Fruit fly (Drosophila melanogaster): ENCODE results near the gene ifc.

Gene ifc

dm6 chr2L:5986094-5986493, at the start of gene ifc (continued):
- TF ChIP-seq bab2 (GFP tag; optimal IDR thresholded peaks at IDR 0.05) (peak; percentile 49), cwo (GFP tag; optimal IDR thresholded peaks at IDR 0.05) (no peak), CG9727 (GFP tag; optimal IDR thresholded peaks at IDR 0.05) (peak; percentile 54), wdn (GFP tag; IDR thresholded peaks at IDR 0.05) (no peak), CG8359 (GFP tag; optimal IDR thresholded peaks at IDR 0.05; ENCODE audit: borderline replicate concordance) (no peak), esg (GFP tag; conservative IDR thresholded peaks at IDR 0.05) (no peak), Fer1 (GFP tag; optimal IDR thresholded peaks at IDR 0.05) (peak; percentile 32), sim (GFP tag; IDR thresholded peaks at IDR 0.05) (no peak), phol (tag; optimal IDR thresholded peaks at IDR 0.05) (peak; percentile 77), her (GFP tag; optimal IDR thresholded peaks at IDR 0.05) (peak; percentile 71), fd102C (GFP tag; optimal IDR thresholded peaks at IDR 0.05) (no peak), chif (GFP tag; optimal IDR thresholded peaks at IDR 0.05) (peak in 1 of 2 experiments; percentile 59), ftz-f1 (GFP tag; optimal IDR thresholded peaks at IDR 0.05) (no peak), CG31388 (GFP tag; optimal IDR thresholded peaks at IDR 0.05) (no peak), cad (GFP tag; optimal IDR thresholded peaks at IDR 0.05) (no peak), Rx (GFP tag; IDR thresholded peaks at IDR 0.05) (no peak), Stat92E (GFP tag; optimal IDR thresholded peaks at IDR 0.05) (peak in 1 of 3 experiments; percentile 14), CG12236 (GFP tag; optimal IDR thresholded peaks at IDR 0.05) (no peak), ATbp (GFP tag; optimal IDR thresholded peaks at IDR 0.05) (no peak), C15 (GFP tag; IDR thresholded peaks at IDR 0.05) (no peak), CG10543 (GFP tag; optimal IDR thresholded peaks at IDR 0.05) (peak; percentile 32), wek (GFP tag; optimal IDR thresholded peaks at IDR 0.05) (peak; percentile 30), CG7987 (GFP tag; optimal IDR thresholded peaks at IDR 0.05) (peak; percentile 6), CG12299 (tag; optimal IDR thresholded peaks at IDR 0.05) (no peak), pan (optimal IDR thresholded peaks at IDR 0.05) (no peak), pan (GFP tag; optimal IDR thresholded peaks at IDR 0.05 in 1 of 2, IDR thresholded peaks at IDR 0.05 in 1 of 2) (no peak), CG16815 (GFP tag; optimal IDR thresholded peaks at IDR 0.05) (no peak), CG12659 (GFP tag; optimal IDR thresholded peaks at IDR 0.05) (peak; percentile 86), Poxn (GFP tag; IDR thresholded peaks at IDR 0.05) (no peak), CG42726 (GFP tag; IDR thresholded peaks at IDR 0.05; ENCODE audit: partially characterized antibody) (no peak), CG2116 (GFP tag; optimal IDR thresholded peaks at IDR 0.05) (peak; percentile 69), gro (GFP tag; optimal IDR thresholded peaks at IDR 0.05) (peak; percentile 67), CG6254 (GFP tag; optimal IDR thresholded peaks at IDR 0.05) (peak; percentile 0), grn (GFP tag; optimal IDR thresholded peaks at IDR 0.05) (peak; percentile 47), CG17186 (GFP tag; optimal IDR thresholded peaks at IDR 0.05) (peak; percentile 66), danr (GFP tag; IDR thresholded peaks at IDR 0.05) (no peak), inv (GFP tag; IDR thresholded peaks at IDR 0.05; ENCODE audit: partially characterized antibody) (no peak), cas (GFP tag; IDR thresholded peaks at IDR 0.05) (no peak), MESR4 (GFP tag; optimal IDR thresholded peaks at IDR 0.05) (peak; percentile 85), CG15479 (GFP tag; optimal IDR thresholded peaks at IDR 0.05) (no peak), tio (GFP tag; optimal IDR thresholded peaks at IDR 0.05) (no peak), gcm (GFP tag; optimal IDR thresholded peaks at IDR 0.05) (no peak), CG11093 (GFP tag; IDR thresholded peaks at IDR 0.05) (no peak), hbn (GFP tag; IDR thresholded peaks at IDR 0.05; ENCODE audit: partially characterized antibody) (no peak), ems (GFP tag; optimal IDR thresholded peaks at IDR 0.05) (peak; percentile 38), CG8281 (tag; optimal IDR thresholded peaks at IDR 0.05) (no peak), CG10267 (tag; optimal IDR thresholded peaks at IDR 0.05) (peak; percentile 77), CG4328 (GFP tag; optimal IDR thresholded peaks at IDR 0.05) (peak; percentile 24), chn (GFP tag; optimal IDR thresholded peaks at IDR 0.05) (peak; percentile 54), fd64A (GFP tag; optimal IDR thresholded peaks at IDR 0.05) (no peak), CG3407 (GFP tag; optimal IDR thresholded peaks at IDR 0.05) (no peak)

All from whole organism, embryonic.